Comparison of ENCODE assay signal across 1 fruit fly cellular context in genomic region chr2L:1118880-1119809, dm6.
TF ChIP-seq lines count a peak whose summit lies in the region.

No protein-coding gene starts in this region.

TF ChIP-seq in whole organism, embryonic, 481 proteins besides CTCF, POLR2A, EP300 and RAD21 (continued from another document):
- peak; percentile 74 for TF ChIP-seq CG13624 (GFP tag; optimal IDR thresholded peaks at IDR 0.05; lab: Kevin White, UChicago)
- TF ChIP-seq CG12391 (tag; optimal IDR thresholded peaks at IDR 0.05; lab: Kevin White, UChicago), result peak; percentile 74
- peak; percentile 87 for TF ChIP-seq CG14014 (GFP tag; IDR thresholded peaks at IDR 0.05; lab: Robert Waterston, UW)
- peak; percentile 68 for TF ChIP-seq CG9817 (tag; optimal IDR thresholded peaks at IDR 0.05; lab: Kevin White, UChicago)
- TF ChIP-seq jing (GFP tag; optimal IDR thresholded peaks at IDR 0.05; lab: Kevin White, UChicago), result peak; percentile 47
- TF ChIP-seq CG30403 (GFP tag; optimal IDR thresholded peaks at IDR 0.05; lab: Kevin White, UChicago), result peak; percentile 69
- no peak for TF ChIP-seq CG4360 (GFP tag; IDR thresholded peaks at IDR 0.05; lab: Robert Waterston, UW)
- TF ChIP-seq Elba2 (GFP tag; optimal IDR thresholded peaks at IDR 0.05; lab: Kevin White, UChicago), result no peak
- peak; percentile 62 for TF ChIP-seq CG17328 (GFP tag; IDR thresholded peaks at IDR 0.05; lab: Robert Waterston, UW)
- TF ChIP-seq ab (GFP tag; optimal IDR thresholded peaks at IDR 0.05; lab: Kevin White, UChicago), result peak; percentile 55
- TF ChIP-seq BEAF-32 (GFP tag; optimal IDR thresholded peaks at IDR 0.05; lab: Kevin White, UChicago), result no peak
- peak; percentile 54; the same call in 2 of the 3 replicates for TF ChIP-seq CG11093 (GFP tag; IDR thresholded peaks at IDR 0.05; lab: Robert Waterston, UW)
- no peak for TF ChIP-seq ato (GFP tag; IDR thresholded peaks at IDR 0.05; lab: Robert Waterston, UW; ENCODE audit: partially characterized antibody)
- TF ChIP-seq Hey (tag; optimal IDR thresholded peaks at IDR 0.05; lab: Kevin White, UChicago), result peak; percentile 29
- peak; percentile 66 for TF ChIP-seq nau (GFP tag; optimal IDR thresholded peaks at IDR 0.05; lab: Kevin White, UChicago)
- TF ChIP-seq Dref (GFP tag; IDR thresholded peaks at IDR 0.05; lab: Robert Waterston, UW), result 0 out of 2 replicates have a peak, but pooled peaks have one; percentile 23
- peak; percentile 69 for TF ChIP-seq sisA (GFP tag; IDR thresholded peaks at IDR 0.05; lab: Robert Waterston, UW)
- peak; percentile 59 for TF ChIP-seq esg (GFP tag; conservative IDR thresholded peaks at IDR 0.05; lab: Robert Waterston, UW)
- TF ChIP-seq CG15073 (GFP tag; optimal IDR thresholded peaks at IDR 0.05; lab: Kevin White, UChicago), result no peak
- TF ChIP-seq tio (GFP tag; optimal IDR thresholded peaks at IDR 0.05; lab: Kevin White, UChicago), result peak; percentile 51
- TF ChIP-seq CG13894 (tag; optimal IDR thresholded peaks at IDR 0.05; lab: Kevin White, UChicago), result peak; percentile 13
- TF ChIP-seq corto (GFP tag; optimal IDR thresholded peaks at IDR 0.05; lab: Kevin White, UChicago), result peak; percentile 87
- peak; percentile 75 for TF ChIP-seq shn (GFP tag; optimal IDR thresholded peaks at IDR 0.05; lab: Kevin White, UChicago)
- TF ChIP-seq CG12942 (GFP tag; optimal IDR thresholded peaks at IDR 0.05; lab: Kevin White, UChicago), result peak; percentile 70
- TF ChIP-seq CG7987 (GFP tag; optimal IDR thresholded peaks at IDR 0.05; lab: Kevin White, UChicago), result peak; percentile 9
- no peak for TF ChIP-seq btn (GFP tag; optimal IDR thresholded peaks at IDR 0.05; lab: Kevin White, UChicago)
- peak; percentile 66 for TF ChIP-seq CG18476 (GFP tag; optimal IDR thresholded peaks at IDR 0.05; lab: Kevin White, UChicago)
- TF ChIP-seq crp (GFP tag; optimal IDR thresholded peaks at IDR 0.05; lab: Kevin White, UChicago), result peak in 1 of 2 experiments; percentile 14
- TF ChIP-seq Atf-2 (GFP tag; optimal IDR thresholded peaks at IDR 0.05; lab: Kevin White, UChicago), result peak; percentile 57
- 0 out of 2 replicates have a peak, but pooled peaks have one; percentile 43 for TF ChIP-seq Poxn (GFP tag; IDR thresholded peaks at IDR 0.05; lab: Robert Waterston, UW)
- peak; percentile 83 for TF ChIP-seq CG32532 (GFP tag; IDR thresholded peaks at IDR 0.05; lab: Robert Waterston, UW)
- peak; percentile 65 for TF ChIP-seq CG7372 (GFP tag; IDR thresholded peaks at IDR 0.05; lab: Robert Waterston, UW)
- TF ChIP-seq prd (optimal IDR thresholded peaks at IDR 0.05; lab: Kevin White, UChicago), result no peak
- peak; percentile 88 for TF ChIP-seq prd (GFP tag; IDR thresholded peaks at IDR 0.05; lab: Robert Waterston, UW)
- peak; percentile 49 for TF ChIP-seq sd (tag; optimal IDR thresholded peaks at IDR 0.05; lab: Kevin White, UChicago)
- TF ChIP-seq CG12104 (GFP tag; optimal IDR thresholded peaks at IDR 0.05; lab: Kevin White, UChicago), result peak; percentile 47
- peak; percentile 38 for TF ChIP-seq tap (tag; optimal IDR thresholded peaks at IDR 0.05; lab: Kevin White, UChicago)
- peak; percentile 64 for TF ChIP-seq CG8924 (tag; optimal IDR thresholded peaks at IDR 0.05; lab: Kevin White, UChicago)
- TF ChIP-seq CrebB (tag; optimal IDR thresholded peaks at IDR 0.05; lab: Kevin White, UChicago), result peak; percentile 16
- TF ChIP-seq CG1603 (tag; optimal IDR thresholded peaks at IDR 0.05; lab: Kevin White, UChicago), result peak; percentile 83
- peak; percentile 99 for TF ChIP-seq D19B (GFP tag; optimal IDR thresholded peaks at IDR 0.05; lab: Kevin White, UChicago)
- peak; percentile 44; the same call in 1 of the 2 replicates for TF ChIP-seq amos (GFP tag; IDR thresholded peaks at IDR 0.05; lab: Robert Waterston, UW; ENCODE audit: partially characterized antibody)
- TF ChIP-seq CG13123 (GFP tag; optimal IDR thresholded peaks at IDR 0.05; lab: Kevin White, UChicago), result peak; percentile 25
- peak; percentile 52 for TF ChIP-seq exex (tag; optimal IDR thresholded peaks at IDR 0.05; lab: Kevin White, UChicago)
- TF ChIP-seq CG2129 (GFP tag; IDR thresholded peaks at IDR 0.05; lab: Robert Waterston, UW; ENCODE audit: partially characterized antibody), result no peak
- peak; percentile 57 for TF ChIP-seq CG6272 (GFP tag; IDR thresholded peaks at IDR 0.05; lab: Robert Waterston, UW)
- no peak for TF ChIP-seq h (optimal IDR thresholded peaks at IDR 0.05; lab: Kevin White, UChicago)
- TF ChIP-seq PHDP (tag; optimal IDR thresholded peaks at IDR 0.05; lab: Kevin White, UChicago), result peak; percentile 81
- TF ChIP-seq trem (tag; optimal IDR thresholded peaks at IDR 0.05; lab: Kevin White, UChicago), result no peak
- peak; percentile 60 for TF ChIP-seq fd3F (GFP tag; optimal IDR thresholded peaks at IDR 0.05; lab: Kevin White, UChicago)
- TF ChIP-seq CG17359 (tag; optimal IDR thresholded peaks at IDR 0.05; lab: Kevin White, UChicago), result peak; percentile 54
- peak; percentile 40 for TF ChIP-seq CG8089 (GFP tag; optimal IDR thresholded peaks at IDR 0.05; lab: Kevin White, UChicago)
- TF ChIP-seq CG18011 (GFP tag; optimal IDR thresholded peaks at IDR 0.05; lab: Kevin White, UChicago), result peak; percentile 51
- peak; percentile 84 for TF ChIP-seq lab (GFP tag; optimal IDR thresholded peaks at IDR 0.05; lab: Kevin White, UChicago)
- TF ChIP-seq pita (GFP tag; optimal IDR thresholded peaks at IDR 0.05; lab: Kevin White, UChicago), result no peak
- peak; percentile 47; the same call in 2 of the 3 replicates for TF ChIP-seq H15 (GFP tag; IDR thresholded peaks at IDR 0.05; lab: Robert Waterston, UW)
- peak; percentile 66 for TF ChIP-seq phol (tag; optimal IDR thresholded peaks at IDR 0.05; lab: Kevin White, UChicago)
- TF ChIP-seq NFAT (GFP tag; IDR thresholded peaks at IDR 0.05; lab: Robert Waterston, UW), result peak; percentile 66
- TF ChIP-seq CG4617 (GFP tag; optimal IDR thresholded peaks at IDR 0.05; lab: Kevin White, UChicago; ENCODE audit: borderline replicate concordance), result peak; percentile 39
- peak; percentile 35; the same call in 1 of the 2 replicates for TF ChIP-seq ro (GFP tag; IDR thresholded peaks at IDR 0.05; lab: Robert Waterston, UW)
- TF ChIP-seq jumu (GFP tag; optimal IDR thresholded peaks at IDR 0.05; lab: Kevin White, UChicago), result peak; percentile 77
- peak; percentile 63 for TF ChIP-seq Six4 (GFP tag; optimal IDR thresholded peaks at IDR 0.05; lab: Kevin White, UChicago)
- peak; percentile 40 for TF ChIP-seq Abd-B (GFP tag; optimal IDR thresholded peaks at IDR 0.05; lab: Kevin White, UChicago)
- peak; percentile 39 for TF ChIP-seq CG4854 (GFP tag; optimal IDR thresholded peaks at IDR 0.05; lab: Kevin White, UChicago)
- TF ChIP-seq Hr51 (GFP tag; optimal IDR thresholded peaks at IDR 0.05; lab: Kevin White, UChicago), result peak; percentile 53 to 79
- no peak for TF ChIP-seq eve (GFP tag; optimal IDR thresholded peaks at IDR 0.05; lab: Kevin White, UChicago)
- TF ChIP-seq GATAe (GFP tag; conservative IDR thresholded peaks at IDR 0.05; lab: Robert Waterston, UW), result peak; percentile 85
- TF ChIP-seq knrl (GFP tag; IDR thresholded peaks at IDR 0.05; lab: Robert Waterston, UW; ENCODE audit: partially characterized antibody), result 0 out of 3 replicates have a peak, but pooled peaks have one; percentile 24
- TF ChIP-seq CG12659 (GFP tag; optimal IDR thresholded peaks at IDR 0.05; lab: Kevin White, UChicago), result peak; percentile 65
- peak in 1 of 3 experiments; percentile 48 for TF ChIP-seq lola (GFP tag; optimal IDR thresholded peaks at IDR 0.05; lab: Kevin White, UChicago)
- peak; percentile 77 for TF ChIP-seq sob (GFP tag; IDR thresholded peaks at IDR 0.05; lab: Robert Waterston, UW)
- TF ChIP-seq CG7357 (GFP tag; IDR thresholded peaks at IDR 0.05; lab: Robert Waterston, UW), result peak; percentile 63
- TF ChIP-seq maf-S (GFP tag; optimal IDR thresholded peaks at IDR 0.05; lab: Kevin White, UChicago), result peak; percentile 54
- no peak for TF ChIP-seq pfk (GFP tag; optimal IDR thresholded peaks at IDR 0.05; lab: Kevin White, UChicago)
- TF ChIP-seq Mad (GFP tag; optimal IDR thresholded peaks at IDR 0.05; lab: Kevin White, UChicago), result peak; percentile 49
- TF ChIP-seq CG16779 (GFP tag; IDR thresholded peaks at IDR 0.05; lab: Robert Waterston, UW), result peak; percentile 73
- TF ChIP-seq CG17912 (GFP tag; optimal IDR thresholded peaks at IDR 0.05; lab: Kevin White, UChicago), result no peak
- no peak for TF ChIP-seq CG16813 (GFP tag; IDR thresholded peaks at IDR 0.05; lab: Robert Waterston, UW; ENCODE audit: partially characterized antibody)
- no peak for TF ChIP-seq gt (GFP tag; IDR thresholded peaks at IDR 0.05; lab: Robert Waterston, UW)
- peak; percentile 74 for TF ChIP-seq CG31224 (GFP tag; IDR thresholded peaks at IDR 0.05; lab: Robert Waterston, UW)
- TF ChIP-seq dan (GFP tag; IDR thresholded peaks at IDR 0.05; lab: Robert Waterston, UW), result 0 out of 2 replicates have a peak, but pooled peaks have one; percentile 21
- TF ChIP-seq E2f2 (GFP tag; IDR thresholded peaks at IDR 0.05; lab: Robert Waterston, UW), result peak; percentile 44
- TF ChIP-seq row (GFP tag; IDR thresholded peaks at IDR 0.05; lab: Robert Waterston, UW), result peak; percentile 98
- TF ChIP-seq CG6854 (GFP tag; optimal IDR thresholded peaks at IDR 0.05; lab: Kevin White, UChicago), result peak; percentile 68
- TF ChIP-seq otp (GFP tag; IDR thresholded peaks at IDR 0.05; lab: Robert Waterston, UW), result peak; percentile 40; the same call in 1 of the 3 replicates
- TF ChIP-seq kay (GFP tag; optimal IDR thresholded peaks at IDR 0.05; lab: Kevin White, UChicago), result peak; percentile 61
- TF ChIP-seq CG11504 (tag; optimal IDR thresholded peaks at IDR 0.05; lab: Kevin White, UChicago), result peak; percentile 73
- TF ChIP-seq jigr1 (GFP tag; IDR thresholded peaks at IDR 0.05; lab: Robert Waterston, UW), result peak; percentile 46; the same call in 1 of the 3 replicates
- no peak for TF ChIP-seq sqz (GFP tag; optimal IDR thresholded peaks at IDR 0.05; lab: Kevin White, UChicago)
- peak; percentile 32 for TF ChIP-seq Mes4 (GFP tag; optimal IDR thresholded peaks at IDR 0.05; lab: Kevin White, UChicago)
- TF ChIP-seq CG33557 (GFP tag; optimal IDR thresholded peaks at IDR 0.05; lab: Kevin White, UChicago), result no peak
- TF ChIP-seq CG11456 (GFP tag; IDR thresholded peaks at IDR 0.05; lab: Robert Waterston, UW), result peak; percentile 66
- TF ChIP-seq HmgZ (tag; optimal IDR thresholded peaks at IDR 0.05; lab: Kevin White, UChicago), result peak; percentile 68
- TF ChIP-seq CG13296 (GFP tag; optimal IDR thresholded peaks at IDR 0.05; lab: Kevin White, UChicago), result peak; percentile 50
- TF ChIP-seq pum (GFP tag; optimal IDR thresholded peaks at IDR 0.05; lab: Kevin White, UChicago), result peak; percentile 37
- peak; percentile 78 for TF ChIP-seq CG7839 (tag; optimal IDR thresholded peaks at IDR 0.05; lab: Kevin White, UChicago)
- peak; percentile 55; the same call in 1 of the 2 replicates for TF ChIP-seq CG42726 (GFP tag; IDR thresholded peaks at IDR 0.05; lab: Robert Waterston, UW; ENCODE audit: partially characterized antibody)
- no peak for TF ChIP-seq br (optimal IDR thresholded peaks at IDR 0.05; lab: Kevin White, UChicago)
- TF ChIP-seq Meics (GFP tag; optimal IDR thresholded peaks at IDR 0.05; lab: Kevin White, UChicago), result peak; percentile 80
- no peak for TF ChIP-seq Tbp (GFP tag; optimal IDR thresholded peaks at IDR 0.05; lab: Kevin White, UChicago)
- TF ChIP-seq eyg (GFP tag; optimal IDR thresholded peaks at IDR 0.05; lab: Kevin White, UChicago), result no peak
- peak; percentile 66; the same call in 2 of the 3 replicates for TF ChIP-seq CG34422 (GFP tag; IDR thresholded peaks at IDR 0.05; lab: Robert Waterston, UW)
- peak; percentile 55 for TF ChIP-seq CG11696 (GFP tag; IDR thresholded peaks at IDR 0.05; lab: Robert Waterston, UW)
- TF ChIP-seq Dek (tag; optimal IDR thresholded peaks at IDR 0.05; lab: Kevin White, UChicago), result peak; percentile 50
- TF ChIP-seq CG15011 (GFP tag; optimal IDR thresholded peaks at IDR 0.05; lab: Kevin White, UChicago), result peak; percentile 50
- peak; percentile 69 for TF ChIP-seq CG3281 (GFP tag; optimal IDR thresholded peaks at IDR 0.05; lab: Kevin White, UChicago)
- no peak for TF ChIP-seq CG4282 (GFP tag; optimal IDR thresholded peaks at IDR 0.05; lab: Kevin White, UChicago)
- TF ChIP-seq peb (GFP tag; IDR thresholded peaks at IDR 0.05; lab: Robert Waterston, UW), result peak; percentile 72
- peak; percentile 78 for TF ChIP-seq CG9932 (GFP tag; IDR thresholded peaks at IDR 0.05; lab: Robert Waterston, UW)
- TF ChIP-seq Camta (GFP tag; optimal IDR thresholded peaks at IDR 0.05; lab: Kevin White, UChicago), result peak; percentile 42
- TF ChIP-seq Sox100B (GFP tag; optimal IDR thresholded peaks at IDR 0.05; lab: Kevin White, UChicago), result peak; percentile 44
- peak; percentile 14 for TF ChIP-seq cg (GFP tag; optimal IDR thresholded peaks at IDR 0.05; lab: Kevin White, UChicago)
- TF ChIP-seq CG34376 (GFP tag; optimal IDR thresholded peaks at IDR 0.05; lab: Kevin White, UChicago), result peak; percentile 55
- TF ChIP-seq luna (GFP tag; optimal IDR thresholded peaks at IDR 0.05; lab: Kevin White, UChicago), result no peak
- TF ChIP-seq klu (GFP tag; IDR thresholded peaks at IDR 0.05; lab: Robert Waterston, UW), result peak; percentile 44
- TF ChIP-seq odd (GFP tag; optimal IDR thresholded peaks at IDR 0.05; lab: Kevin White, UChicago), result peak; percentile 26
- TF ChIP-seq Nf-YC (tag; optimal IDR thresholded peaks at IDR 0.05; lab: Kevin White, UChicago), result peak; percentile 6
- peak; percentile 86 for TF ChIP-seq slbo (GFP tag; IDR thresholded peaks at IDR 0.05; lab: Robert Waterston, UW)
- peak; percentile 42; the same call in 1 of the 2 replicates for TF ChIP-seq tna (GFP tag; IDR thresholded peaks at IDR 0.05; lab: Robert Waterston, UW; ENCODE audit: partially characterized antibody)
- peak; percentile 81 for TF ChIP-seq al (GFP tag; IDR thresholded peaks at IDR 0.05; lab: Robert Waterston, UW)
- no peak for TF ChIP-seq NK7.1 (GFP tag; optimal IDR thresholded peaks at IDR 0.05; lab: Kevin White, UChicago)
